Fruit fly (Drosophila melanogaster) whole organism: ENCODE data around the gene CG15888.

Experiments
- CG8478 ChIP-seq: fragments of >200 bp; optimal IDR thresholded peaks from 2 replicates; lab custom pipeline; 2018; ENCODE audit warnings: inconsistent platforms
- Dll ChIP-seq: fragments of >200 bp; optimal IDR thresholded peaks from 2 replicates; lab custom pipeline; 2017
- EcR ChIP-seq, 2 experiments: fragments of >200 bp; optimal IDR thresholded peaks; 2 replicates each; lab custom pipeline; 2017; ENCODE audit warnings: missing biosample characterization in 2 of 2, missing genetic modification characterization in 2 of 2, missing genetic modification reagents in 2 of 2
- pan ChIP-seq: fragments of >200 bp; optimal IDR thresholded peaks from 2 replicates; lab custom pipeline; 2017
- psq ChIP-seq: fragments of >200 bp; optimal IDR thresholded peaks from 2 replicates; lab custom pipeline; 2017
- usp ChIP-seq: fragments of >200 bp; optimal IDR thresholded peaks from 2 replicates; lab custom pipeline; 2017; ENCODE audit warnings: missing biosample characterization, missing genetic modification characterization, mixed read lengths

The CG15888 gene

dm6 chr3R:13270648-13271047 lies 15.7 kb downstream of the CG15888 start:
- no peak for TF ChIP-seq Dll (lab: Kevin White, UChicago)
- no peak for TF ChIP-seq pan (lab: Kevin White, UChicago)
- TF ChIP-seq usp (GFP tag; lab: Kevin White, UChicago): no peak
- TF ChIP-seq EcR (GFP tag; optimal IDR thresholded peaks at IDR 0.05; lab: Kevin White, UChicago): no peak
- no peak for TF ChIP-seq CG8478 (lab: Kevin White, UChicago)
- TF ChIP-seq psq (lab: Kevin White, UChicago): no peak

dm6 chr3R:13264061-13264661 lies 22.2 kb downstream of the CG15888 start, which contains the start of gene Ravus:
Gene Ravus (minus strand): TSS chr3R:13264061.
- TF ChIP-seq EcR (GFP tag; optimal IDR thresholded peaks at IDR 0.05; lab: Kevin White, UChicago) (no peak), pan (lab: Kevin White, UChicago) (no peak), Dll (lab: Kevin White, UChicago) (no peak), psq (lab: Kevin White, UChicago) (no peak), usp (GFP tag; lab: Kevin White, UChicago) (no peak), CG8478 (lab: Kevin White, UChicago) (no peak)

DNA sequence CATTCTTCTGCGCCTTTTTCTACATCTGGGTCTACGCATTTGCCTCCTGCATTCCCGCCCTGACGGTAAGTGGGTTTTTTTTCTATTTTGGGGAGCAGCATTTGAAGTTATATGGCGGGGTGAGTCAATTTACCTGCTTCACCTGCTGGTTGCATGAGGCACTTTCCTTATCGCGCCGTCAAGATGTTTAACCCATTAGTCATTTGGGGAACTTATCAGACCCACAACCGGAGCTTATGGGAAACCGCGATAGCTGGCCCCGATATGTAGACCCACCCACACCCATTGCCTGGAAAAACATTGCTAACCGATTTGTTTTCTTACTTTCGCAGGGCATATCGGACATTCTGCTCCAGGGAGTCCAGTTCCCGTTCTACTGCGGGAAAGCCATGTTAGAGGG lies 24.6 kb downstream of the CG15888 start:
- TF ChIP-seq CG8478 (lab: Kevin White, UChicago) (no peak), usp (GFP tag; lab: Kevin White, UChicago) (no peak)

dm6 chr3R:13260114-13260673 lies 26.1 kb downstream of the CG15888 start, which contains the start of gene CG11686:
Gene CG11686 (plus strand): TSS chr3R:13260356.
- TF ChIP-seq Dll (lab: Kevin White, UChicago): no peak
- TF ChIP-seq EcR (GFP tag; optimal IDR thresholded peaks at IDR 0.05; lab: Kevin White, UChicago): no peak
- TF ChIP-seq CG8478 (lab: Kevin White, UChicago): no peak
- no peak for TF ChIP-seq psq (lab: Kevin White, UChicago)
- no peak for TF ChIP-seq usp (GFP tag; lab: Kevin White, UChicago)
- TF ChIP-seq pan (lab: Kevin White, UChicago): no peak

- no peak for TF ChIP-seq EcR (GFP tag; optimal IDR thresholded peaks at IDR 0.05; lab: Kevin White, UChicago)
- no peak for TF ChIP-seq CG8478 (lab: Kevin White, UChicago)
- TF ChIP-seq Dll (lab: Kevin White, UChicago): no peak
- no peak for TF ChIP-seq pan (lab: Kevin White, UChicago)
- TF ChIP-seq psq (lab: Kevin White, UChicago): no peak
- TF ChIP-seq usp (GFP tag; lab: Kevin White, UChicago): no peak
These were observed 27.4 kb downstream of the CG15888 start, which contains the start of gene Ace for dm6 chr3R:13258696-13259567. Gene Ace (minus strand): TSS chr3R:13259517.

DNA sequence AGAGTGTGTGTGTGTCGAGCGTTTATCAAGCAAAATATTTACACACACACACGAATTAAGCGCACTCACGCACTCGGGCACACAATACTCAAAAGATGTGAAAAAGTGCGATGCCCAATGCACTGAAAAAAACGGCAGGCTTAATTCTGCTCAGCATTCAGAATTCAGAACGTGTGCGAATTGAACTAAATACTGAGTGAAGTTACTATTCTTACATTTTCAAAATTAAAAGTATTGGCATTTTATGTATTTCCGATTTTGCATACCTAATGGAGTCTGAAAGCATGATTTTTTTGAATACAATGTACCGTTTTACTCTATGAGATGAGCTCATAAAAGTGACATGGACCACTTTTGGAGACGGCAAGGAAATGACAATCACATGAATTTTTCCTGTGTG lies 29.2 kb downstream of the CG15888 start:
- TF ChIP-seq CG8478 (lab: Kevin White, UChicago): no peak
- no peak for TF ChIP-seq psq (lab: Kevin White, UChicago)
- TF ChIP-seq EcR (GFP tag; optimal IDR thresholded peaks at IDR 0.05; lab: Kevin White, UChicago): no peak
- no peak for TF ChIP-seq Dll (lab: Kevin White, UChicago)
- TF ChIP-seq pan (lab: Kevin White, UChicago): no peak
- TF ChIP-seq usp (GFP tag; lab: Kevin White, UChicago): no peak

- no peak for TF ChIP-seq EcR (GFP tag; optimal IDR thresholded peaks at IDR 0.05; lab: Kevin White, UChicago)
- TF ChIP-seq pan (lab: Kevin White, UChicago): no peak
- TF ChIP-seq CG8478 (lab: Kevin White, UChicago): no peak
- no peak for TF ChIP-seq usp (GFP tag; lab: Kevin White, UChicago)
- TF ChIP-seq Dll (lab: Kevin White, UChicago): no peak
- TF ChIP-seq psq (lab: Kevin White, UChicago): no peak
These were observed 44.6 kb downstream of the CG15888 start for dm6 chr3R:13241726-13242125.
